Worm (Caenorhabditis elegans) whole organism, L4 larva: ENCODE data around the gene F59A7.11.

Source experiments
- ZK546.5 ChIP-seq, 2 experiments: sonication (generic microtip); optimal IDR thresholded peaks; 2 replicates each; lab custom pipeline; 2017; ENCODE audit warnings: missing biosample characterization in 2 of 2, missing genetic modification characterization in 2 of 2
- dpl-1 ChIP-seq: fragments of 150-350 bp; optimal IDR thresholded peaks from 2 replicates; lab custom pipeline; 2014; ENCODE audit warnings: missing biosample characterization, missing genetic modification reagents, missing genetic modification characterization
- mdl-1 ChIP-seq, 2 experiments: fragments of 150-350 bp in 1 of 2; sonication (generic microtip) in 1 of 2; optimal IDR thresholded peaks; 2 replicates each; lab custom pipeline; 2014 to 2017; ENCODE audit warnings: missing biosample characterization in 2 of 2, missing genetic modification characterization in 2 of 2
- mdt-29 ChIP-seq: fragments of 200-800 bp; sonication (Bioruptor generic); IDR thresholded peaks from 2 replicates; pipeline ENCODE4 v1.3.6; 2022; ENCODE audit warnings: missing genetic modification reagents, missing genetic modification characterization, missing compliant biosample characterization
- mes-2 ChIP-seq: sonication (generic microtip); optimal IDR thresholded peaks from 2 replicates; lab custom pipeline; 2016; ENCODE audit warnings: missing genotype, mild to moderate bottlenecking, missing genetic modification characterization, missing compliant biosample characterization; ENCODE audit not compliant: poor library complexity, severe bottlenecking
- pqm-1 ChIP-seq: sonication (generic microtip); optimal IDR thresholded peaks from 2 replicates; lab custom pipeline; 2017; ENCODE audit warnings: missing biosample characterization, missing genetic modification characterization
- rbr-2 ChIP-seq: sonication (generic microtip); optimal IDR thresholded peaks from 2 replicates; lab custom pipeline; 2016; ENCODE audit warnings: missing genotype, missing genetic modification characterization, missing compliant biosample characterization
- unc-39 ChIP-seq: sonication (generic microtip); optimal IDR thresholded peaks from 2 replicates; lab custom pipeline; 2017; ENCODE audit warnings: missing biosample characterization, missing genetic modification characterization

DNA sequence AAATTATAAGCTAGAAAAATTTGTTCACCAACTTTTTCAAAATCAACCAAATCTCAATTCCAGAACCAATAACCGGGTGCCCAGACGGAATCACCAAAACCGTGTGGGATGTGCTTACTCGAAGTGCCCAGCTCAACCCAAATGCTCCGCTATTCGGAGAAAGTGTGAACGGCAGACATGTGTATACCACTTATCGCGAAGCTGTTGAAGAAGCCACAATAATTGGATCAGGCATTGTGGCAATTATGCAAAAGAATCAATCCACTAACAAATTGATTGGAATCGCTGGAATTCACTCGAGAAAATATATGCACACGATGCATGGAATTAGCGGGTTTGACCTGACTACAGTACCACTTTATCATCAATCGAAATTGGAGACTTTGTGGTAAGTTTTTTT is 44.0 kb downstream of the F59A7.11 start:
- TF ChIP-seq mes-2: no peak
- no peak for TF ChIP-seq rbr-2 (tag; lab: Kevin White, UChicago)
- no peak for TF ChIP-seq dpl-1 (GFP tag; lab: Kevin White, UChicago)
- no peak for TF ChIP-seq pqm-1 (tag; lab: Kevin White, UChicago)
- no peak for TF ChIP-seq ZK546.5 (tag; optimal IDR thresholded peaks at IDR 0.05; lab: Kevin White, UChicago)
- TF ChIP-seq mdl-1 (tag; optimal IDR thresholded peaks at IDR 0.05; lab: Kevin White, UChicago): no peak
- TF ChIP-seq mdt-29 (GFP tag; lab: Robert Waterston, UW): no peak
- no peak for TF ChIP-seq unc-39 (tag; lab: Kevin White, UChicago)
